Worm (Caenorhabditis elegans) whole organism, early embryonic: ENCODE measurements around the gene srh-100.

Experiments
- B0310.2 ChIP-seq: sonication (generic microtip); optimal IDR thresholded peaks from 2 replicates; lab custom pipeline; 2016; ENCODE audit warnings: mild to moderate bottlenecking, missing genetic modification characterization, missing compliant biosample characterization
- aly-1 ChIP-seq: sonication (generic microtip); optimal IDR thresholded peaks from 2 replicates; lab custom pipeline; 2016; ENCODE audit warnings: missing genetic modification characterization, missing compliant biosample characterization
- ama-1 ChIP-seq: fragments of 150-350 bp; optimal IDR thresholded peaks from 2 replicates; lab custom pipeline; 2014
- hmbx-1 ChIP-seq: sonication (generic microtip); optimal IDR thresholded peaks from 2 replicates; lab custom pipeline; 2016; ENCODE audit warnings: mild to moderate bottlenecking, missing genetic modification characterization, missing compliant biosample characterization
- pes-1 ChIP-seq: fragments of 200-800 bp; sonication (Bioruptor generic); IDR thresholded peaks from 2 replicates; pipeline ENCODE4 v1.3.6; 2022; ENCODE audit warnings: missing genetic modification reagents, missing genetic modification characterization, missing compliant biosample characterization

DNA sequence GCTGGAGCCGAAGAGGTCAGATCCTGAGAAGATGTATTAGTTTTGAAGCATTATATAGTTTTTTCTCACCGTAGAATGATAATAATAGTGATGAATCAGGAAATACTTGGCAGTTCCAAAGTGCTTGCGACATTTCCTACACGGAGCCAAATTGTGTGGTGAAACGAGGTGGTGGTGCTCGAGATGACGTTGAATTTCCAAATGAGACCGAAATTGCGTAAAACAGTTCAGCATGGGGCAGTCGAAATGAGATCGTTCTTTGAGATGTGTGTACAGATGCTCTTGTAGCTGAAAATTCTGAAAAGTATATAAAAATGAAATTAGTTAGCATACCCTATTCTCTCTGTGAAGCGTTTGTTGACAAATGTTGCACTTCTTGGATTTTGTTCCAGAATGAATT, 13.5 kb upstream of the srh-100 start, which contains the start of gene C46E10.8:
- TF ChIP-seq hmbx-1, result no peak
- TF ChIP-seq ama-1 (lab: Kevin White, UChicago), result no peak
- no peak for TF ChIP-seq aly-1 (tag; lab: Kevin White, UChicago)
- no peak for TF ChIP-seq B0310.2 (tag; lab: Kevin White, UChicago)
- no peak for TF ChIP-seq pes-1 (GFP tag; lab: Robert Waterston, UW)
